Worm (Caenorhabditis elegans) whole organism, L2 larva: ENCODE results near the gene srt-18.

Source experiments
- R02D3.7 ChIP-seq: fragments of 150-350 bp; optimal IDR thresholded peaks from 2 replicates; lab custom pipeline; 2014; ENCODE audit warnings: missing biosample characterization, missing genetic modification characterization
- ZK546.5 ChIP-seq: sonication (generic microtip); optimal IDR thresholded peaks from 2 replicates; lab custom pipeline; 2017; ENCODE audit warnings: missing biosample characterization, missing genetic modification characterization
- elt-1 ChIP-seq: fragments of 150-350 bp; optimal IDR thresholded peaks from 2 replicates; lab custom pipeline; 2014; ENCODE audit warnings: missing biosample characterization, missing genetic modification characterization
- lin-13 ChIP-seq: fragments of 150-350 bp; optimal IDR thresholded peaks from 2 replicates; lab custom pipeline; 2014; ENCODE audit warnings: missing biosample characterization, missing genetic modification reagents, missing genetic modification characterization
- lin-39 ChIP-seq: fragments of 150-350 bp; optimal IDR thresholded peaks from 2 replicates; lab custom pipeline; 2014; ENCODE audit warnings: missing biosample characterization, missing genetic modification reagents, missing genetic modification characterization
- nhr-21 ChIP-seq: fragments of 150-350 bp; optimal IDR thresholded peaks from 2 replicates; lab custom pipeline; 2014; ENCODE audit warnings: missing biosample characterization, missing genetic modification characterization
- nhr-237 ChIP-seq: fragments of 150-350 bp; optimal IDR thresholded peaks from 2 replicates; lab custom pipeline; 2014; ENCODE audit warnings: missing biosample characterization, missing genetic modification characterization
- nhr-25 ChIP-seq: fragments of 150-350 bp; sonication (generic microtip); optimal IDR thresholded peaks from 3 replicates; lab custom pipeline; 2014; ENCODE audit warnings: missing biosample characterization, missing genetic modification characterization
- unc-39 ChIP-seq: fragments of 150-350 bp; optimal IDR thresholded peaks from 2 replicates; lab custom pipeline; 2014; ENCODE audit warnings: missing biosample characterization, missing genetic modification characterization

ce11 chrV:9051100-9051499, 35.7 kb upstream of the srt-18 start, which contains the start of gene C25E10.7:
- TF ChIP-seq unc-39 (tag; lab: Kevin White, UChicago) (no peak), nhr-237 (tag; lab: Kevin White, UChicago) (no peak), ZK546.5 (tag; lab: Kevin White, UChicago) (no peak), nhr-21 (tag; lab: Kevin White, UChicago) (no peak), elt-1 (no peak), R02D3.7 (tag; lab: Kevin White, UChicago) (no peak), lin-39 (tag; lab: Kevin White, UChicago) (no peak), nhr-25 (tag; lab: Kevin White, UChicago) (no peak), lin-13 (GFP tag; lab: Kevin White, UChicago) (no peak)
